Fruit fly (Drosophila melanogaster) whole organism, larva: Measurements from ENCODE around the gene CG7702.

Source experiments
- noc ChIP-seq: fragments of 200-800 bp; sonication (Bioruptor generic); optimal IDR thresholded peaks from 3 replicates; lab custom pipeline; 2019; ENCODE audit warnings: missing biosample characterization, mild to moderate bottlenecking, missing genetic modification characterization, moderate library complexity

Gene CG7702

DNA sequence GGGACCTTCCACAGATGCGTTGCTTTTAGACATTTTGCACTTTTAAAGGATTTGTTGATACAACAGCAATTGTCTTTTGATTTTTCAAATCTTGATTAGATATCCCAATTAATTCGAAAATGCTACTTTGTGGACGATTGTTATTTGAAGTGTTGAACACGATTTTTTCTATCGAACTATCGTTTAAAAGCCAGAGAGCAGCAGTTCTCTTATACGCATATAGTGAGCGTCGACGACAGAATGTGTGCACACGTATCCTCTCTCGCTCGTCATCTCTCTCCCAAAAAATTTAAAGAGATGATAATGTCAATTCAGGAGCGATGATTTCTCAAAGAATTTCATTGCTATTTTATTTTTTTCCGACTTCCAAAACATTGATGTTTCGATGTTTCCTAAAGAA lies 53.3 kb downstream of the CG7702 start, which contains the start of gene CG34283:
Gene CG34283 (minus strand): TSS at position 101 of the 400 bp plus-strand sequence.
- TF ChIP-seq noc = no peak
